Worm (Caenorhabditis elegans): ENCODE measurements around the gene flr-4.
A peak's percentile ranks its signal among the peaks of the same experiment; 100 is the strongest.

The flr-4 gene

DNA sequence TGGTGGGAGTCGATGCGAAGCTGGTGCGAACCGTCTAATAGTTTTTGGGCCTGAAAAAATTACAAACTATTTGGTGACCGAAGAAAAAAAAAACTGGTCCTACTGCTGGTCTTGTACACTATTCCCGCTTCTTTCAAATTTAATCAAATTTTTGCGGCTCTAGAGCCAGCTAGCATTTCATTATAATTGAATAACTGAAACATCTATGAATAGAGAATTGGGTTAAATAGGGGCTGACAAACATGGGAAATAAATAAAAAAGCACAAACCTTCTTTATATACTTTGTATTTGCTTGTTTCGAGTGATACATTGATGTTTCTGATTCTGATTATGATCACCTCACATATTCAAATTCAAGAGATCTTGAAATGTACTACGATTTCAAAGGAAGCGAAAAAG lies 35.9 kb downstream of the flr-4 start:
- TF ChIP-seq nhr-28 (tag; optimal IDR thresholded peaks at IDR 0.05) (no peak), mls-2 (tag; optimal IDR thresholded peaks at IDR 0.05) (no peak), bed-3 (GFP tag; optimal IDR thresholded peaks at IDR 0.05) (no peak), unc-39 (tag; optimal IDR thresholded peaks at IDR 0.05) (no peak), ces-1 (GFP tag; optimal IDR thresholded peaks at IDR 0.05) (peak; percentile 85)

DNA sequence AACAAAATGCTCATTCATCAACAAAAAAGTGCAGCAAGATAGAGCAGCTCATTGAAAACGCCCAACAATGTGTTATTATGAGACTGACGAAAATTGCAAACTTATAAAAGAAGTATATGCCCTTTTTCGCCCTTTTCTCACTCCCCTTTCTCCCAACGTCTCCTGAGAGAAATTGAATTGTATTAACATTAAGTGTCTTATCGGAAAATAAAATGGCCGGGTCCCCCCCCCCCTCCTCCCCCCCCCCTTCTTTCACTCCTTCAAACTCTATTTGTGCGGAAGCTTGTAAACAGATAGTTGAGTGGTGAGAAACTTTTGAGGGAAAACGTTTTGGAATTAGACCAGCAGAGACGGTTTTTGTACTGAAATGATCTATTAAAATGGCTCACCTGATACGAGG lies 37.5 kb downstream of the flr-4 start:
- TF ChIP-seq ces-1 (GFP tag; optimal IDR thresholded peaks at IDR 0.05) = peak; percentile 88
- TF ChIP-seq unc-62 (GFP tag; optimal IDR thresholded peaks at IDR 0.05) = no peak

DNA sequence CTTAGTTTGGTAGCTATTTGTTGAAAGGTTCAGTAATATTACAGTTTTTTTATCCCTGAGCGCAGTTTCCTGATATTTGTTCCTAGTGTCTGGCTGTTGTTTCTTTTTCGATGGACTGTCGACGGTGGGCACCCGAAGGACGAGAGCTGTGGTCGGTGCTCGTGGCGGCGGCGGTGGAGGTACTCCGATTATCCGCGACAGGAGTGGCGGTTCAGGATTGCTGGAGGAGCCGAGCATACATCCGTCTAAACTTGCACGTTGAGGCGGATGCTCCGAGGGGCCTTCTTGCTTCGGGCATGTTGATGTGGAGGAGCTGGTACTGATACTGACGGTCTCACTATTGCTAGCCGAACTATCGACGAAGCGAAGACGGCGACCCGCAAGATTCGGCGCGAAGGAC lies 38.1 kb downstream of the flr-4 start:
- TF ChIP-seq mls-2 (tag; optimal IDR thresholded peaks at IDR 0.05) (no peak), bed-3 (GFP tag; optimal IDR thresholded peaks at IDR 0.05) (no peak), sem-2 (GFP tag; optimal IDR thresholded peaks at IDR 0.05) (no peak), lsy-2 (tag; optimal IDR thresholded peaks at IDR 0.05) (no peak), elt-3 (tag; optimal IDR thresholded peaks at IDR 0.05) (no peak), flh-1 (GFP tag; optimal IDR thresholded peaks at IDR 0.05) (no peak), ces-1 (GFP tag; optimal IDR thresholded peaks at IDR 0.05) (no peak), unc-39 (tag; optimal IDR thresholded peaks at IDR 0.05) (no peak), hlh-1 (tag; optimal IDR thresholded peaks at IDR 0.05) (no peak), zip-8 (tag; optimal IDR thresholded peaks at IDR 0.05) (no peak), tbx-8 (GFP tag; optimal IDR thresholded peaks at IDR 0.05) (no peak)

DNA sequence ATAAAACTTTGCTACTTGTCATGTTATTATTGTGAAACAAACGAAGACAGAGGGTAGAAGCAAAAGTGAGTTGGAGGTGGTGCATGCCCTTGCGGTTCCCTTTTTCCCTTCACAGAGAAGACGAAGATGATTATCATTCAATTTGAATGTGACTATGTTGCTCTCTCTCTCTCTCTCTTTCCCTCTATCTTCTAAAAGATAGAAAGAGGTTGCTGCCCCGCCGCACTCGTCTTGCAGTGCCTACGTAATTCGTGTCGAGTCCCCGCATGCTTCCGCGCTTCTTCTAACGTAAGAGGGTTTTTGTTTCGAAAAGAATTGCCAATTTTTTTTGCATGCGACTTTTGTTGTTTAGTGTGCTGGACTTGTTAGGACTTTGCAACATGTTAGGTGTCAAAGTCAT lies 39.0 kb downstream of the flr-4 start:
- TF ChIP-seq ceh-39 (tag; optimal IDR thresholded peaks at IDR 0.05) = no peak
- TF ChIP-seq ces-1 (GFP tag; optimal IDR thresholded peaks at IDR 0.05) = peak; percentile 80

DNA sequence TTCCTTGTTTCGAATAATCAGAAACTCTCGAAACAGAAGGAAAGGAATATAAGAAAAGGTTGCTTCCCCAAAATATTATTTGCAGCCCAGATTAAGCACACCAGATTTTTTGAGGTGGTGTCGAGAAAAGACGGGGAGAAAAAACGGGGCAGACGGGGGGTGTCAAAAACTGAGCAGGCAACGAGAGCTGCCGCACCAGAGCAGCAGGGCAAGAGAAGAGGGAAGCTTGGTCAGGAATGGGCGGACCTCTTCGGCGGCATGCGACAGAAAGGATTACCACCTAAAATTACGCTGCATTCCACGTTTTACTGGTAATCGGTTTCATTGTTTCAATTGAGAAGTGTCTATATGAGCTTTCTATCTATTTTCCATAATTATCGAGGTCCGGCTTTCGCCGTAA lies 42.9 kb downstream of the flr-4 start:
- TF ChIP-seq unc-39 (tag; optimal IDR thresholded peaks at IDR 0.05) = no peak
- no peak for TF ChIP-seq ztf-11 (tag; optimal IDR thresholded peaks at IDR 0.05)
- TF ChIP-seq nhr-2 (tag; optimal IDR thresholded peaks at IDR 0.05) = no peak
- no peak for TF ChIP-seq sem-2 (GFP tag; optimal IDR thresholded peaks at IDR 0.05)
- TF ChIP-seq cnd-1 (tag; optimal IDR thresholded peaks at IDR 0.05) = no peak
- TF ChIP-seq mep-1 (tag; optimal IDR thresholded peaks at IDR 0.05) = no peak

DNA sequence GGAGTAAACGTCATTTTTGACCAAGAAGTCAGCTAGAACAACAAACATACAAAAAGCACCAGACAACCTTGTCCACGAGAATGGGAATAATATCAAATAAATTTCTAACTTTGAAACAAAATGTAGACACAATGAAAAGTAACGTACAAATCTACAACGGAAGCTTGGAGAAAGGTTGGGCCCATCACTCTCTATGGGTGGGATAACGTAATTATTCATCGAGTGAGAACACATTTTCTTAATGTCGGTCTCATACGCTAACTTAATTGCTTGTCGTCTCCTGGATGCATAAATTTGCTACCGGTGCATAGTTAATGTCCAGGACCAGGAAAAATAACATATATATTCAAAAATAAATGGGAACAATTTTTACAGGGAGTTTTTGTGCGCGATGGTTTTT lies 44.0 kb downstream of the flr-4 start:
- no peak for TF ChIP-seq mls-2 (tag; optimal IDR thresholded peaks at IDR 0.05)
- peak; percentile 79 for TF ChIP-seq ces-1 (GFP tag; optimal IDR thresholded peaks at IDR 0.05)

DNA sequence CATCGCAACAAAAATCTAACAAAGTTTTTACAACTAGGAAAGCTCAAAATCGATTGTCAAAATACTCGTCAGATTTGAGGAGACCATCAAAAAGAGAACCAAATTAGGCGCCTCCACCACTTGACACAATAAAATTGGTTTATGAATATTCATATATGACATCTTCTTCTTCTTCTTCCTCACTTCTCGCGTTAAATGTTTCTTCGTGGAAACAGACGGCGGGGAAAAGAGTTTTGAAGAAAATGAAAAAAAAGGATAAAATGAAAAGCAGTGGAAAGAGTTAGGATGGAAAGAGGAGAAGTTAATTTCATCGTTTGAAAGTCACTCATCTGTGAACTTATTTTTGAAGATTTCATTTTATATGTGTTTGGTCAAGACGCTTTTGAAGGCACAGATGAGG lies 45.7 kb downstream of the flr-4 start:
- TF ChIP-seq mab-5 (tag; optimal IDR thresholded peaks at IDR 0.05) (no peak), ztf-11 (tag; optimal IDR thresholded peaks at IDR 0.05) (no peak), ces-1 (GFP tag; optimal IDR thresholded peaks at IDR 0.05) (peak; percentile 80), mep-1 (tag; optimal IDR thresholded peaks at IDR 0.05) (no peak), sem-2 (GFP tag; optimal IDR thresholded peaks at IDR 0.05) (no peak), lin-32 (GFP tag; optimal IDR thresholded peaks at IDR 0.05) (no peak), lsy-2 (tag; optimal IDR thresholded peaks at IDR 0.05) (no peak)

Measured in whole organism, mixed stage, embryonic.